Worm (Caenorhabditis elegans): ENCODE measurements around the gene Y75D11A.6.

DNA sequence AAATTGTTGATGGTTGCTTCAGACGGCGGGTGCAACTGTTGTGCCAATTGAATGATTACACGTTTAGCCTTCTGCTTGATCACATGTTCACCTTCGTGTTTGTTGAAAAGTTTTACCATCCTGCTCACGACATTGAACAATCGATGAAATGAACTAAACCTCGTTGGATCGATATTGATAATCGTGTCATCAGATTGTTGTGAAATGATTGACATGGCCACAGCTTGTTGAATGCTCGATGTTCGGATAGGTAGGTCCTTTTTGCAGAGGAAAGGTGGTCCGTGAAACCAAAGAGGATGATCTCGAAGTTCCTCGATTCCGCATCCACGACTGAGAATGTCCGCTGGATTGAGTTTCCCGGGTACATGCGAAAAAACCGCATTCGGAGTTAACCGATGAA lies 21.3 kb upstream of the Y75D11A.6 start:
- TF ChIP-seq aha-1 (tag) (peak; percentile 34), nhr-102 (tag; optimal IDR thresholded peaks at IDR 0.05) (no peak), F49E8.2 (tag; optimal IDR thresholded peaks at IDR 0.05; ENCODE audit: borderline replicate concordance) (no peak), ceh-28 (tag; optimal IDR thresholded peaks at IDR 0.05) (no peak), nhr-77 (tag; optimal IDR thresholded peaks at IDR 0.05) (no peak), lin-15B (tag; optimal IDR thresholded peaks at IDR 0.05) (no peak), zfp-2 (tag; optimal IDR thresholded peaks at IDR 0.05) (no peak), nhr-25 (tag; optimal IDR thresholded peaks at IDR 0.05; ENCODE audit: borderline replicate concordance, insufficient read depth) (no peak), mep-1 (tag; optimal IDR thresholded peaks at IDR 0.05) (no peak), lsy-2 (tag; optimal IDR thresholded peaks at IDR 0.05) (no peak), mes-2 (tag; optimal IDR thresholded peaks at IDR 0.05; ENCODE audit: poor library complexity, severe bottlenecking) (no peak), pha-4 (GFP tag; IDR thresholded peaks at IDR 0.05) (no peak), pha-4 (tag; optimal IDR thresholded peaks at IDR 0.05) (no peak)
